Fruit fly (Drosophila melanogaster): Measurements from ENCODE around the gene CG32354.

Gene CG32354

dm6 chr3L:8440771-8441549 lies 19.0 kb upstream of the CG32354 start:
- TF ChIP-seq EcR (GFP tag; optimal IDR thresholded peaks at IDR 0.05): no peak
- TF ChIP-seq CG13204 (GFP tag; optimal IDR thresholded peaks at IDR 0.05): peak; percentile 99
- peak; percentile 93 for TF ChIP-seq CG15710 (tag; optimal IDR thresholded peaks at IDR 0.05)
- TF ChIP-seq CG32121 (GFP tag; IDR thresholded peaks at IDR 0.05): peak; percentile 91
- TF ChIP-seq rn (GFP tag; IDR thresholded peaks at IDR 0.05): peak; percentile 93
- peak; percentile 99 for TF ChIP-seq CG12605 (GFP tag; IDR thresholded peaks at IDR 0.05)
- TF ChIP-seq Pif1A (GFP tag; optimal IDR thresholded peaks at IDR 0.05): peak; percentile 95
- TF ChIP-seq CG17806 (tag; optimal IDR thresholded peaks at IDR 0.05): peak; percentile 90
- TF ChIP-seq CG8301 (tag; optimal IDR thresholded peaks at IDR 0.05): peak; percentile 87
- peak; percentile 95 for TF ChIP-seq CG34367 (tag; optimal IDR thresholded peaks at IDR 0.05)
- peak; percentile 99 for TF ChIP-seq gl (tag; optimal IDR thresholded peaks at IDR 0.05)
- TF ChIP-seq Ets98B (GFP tag; IDR thresholded peaks at IDR 0.05): peak; percentile 95
- TF ChIP-seq Snoo (tag; optimal IDR thresholded peaks at IDR 0.05): peak; percentile 83
- TF ChIP-seq fd96Ca (GFP tag; IDR thresholded peaks at IDR 0.05): no peak; the same call in 1 of the 3 replicates
- peak; percentile 43 for TF ChIP-seq D1 (tag; optimal IDR thresholded peaks at IDR 0.05)
- TF ChIP-seq CG4496 (GFP tag; IDR thresholded peaks at IDR 0.05): peak; percentile 95
- peak; percentile 96 for TF ChIP-seq Pif1B (GFP tag; optimal IDR thresholded peaks at IDR 0.05)
- TF ChIP-seq CG14655 (GFP tag; optimal IDR thresholded peaks at IDR 0.05): peak; percentile 92
- peak; percentile 72 for TF ChIP-seq CG9948 (tag; optimal IDR thresholded peaks at IDR 0.05)
- TF ChIP-seq CG10348 (GFP tag; IDR thresholded peaks at IDR 0.05): no peak
- peak; percentile 94 for TF ChIP-seq CG8159 (tag; optimal IDR thresholded peaks at IDR 0.05)

DNA sequence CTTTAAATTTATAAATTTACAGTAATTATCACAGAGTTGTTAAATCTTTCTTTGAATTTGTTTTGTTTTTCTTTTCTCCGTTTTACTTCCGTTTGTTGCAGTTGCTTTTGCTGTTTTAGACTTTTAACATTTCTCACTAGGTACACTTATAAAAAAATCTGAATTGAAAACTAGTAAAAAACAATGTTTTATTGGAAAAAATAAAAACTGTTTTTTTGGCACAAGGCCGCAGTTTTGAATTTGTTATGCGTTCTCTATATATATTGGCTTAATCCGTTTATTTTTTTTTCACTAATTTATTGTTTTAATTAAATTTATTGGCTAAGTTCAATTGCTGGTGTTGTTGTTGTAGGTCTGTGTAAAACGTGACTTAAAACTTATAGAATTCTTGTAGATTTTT lies 18.1 kb upstream of the CG32354 start:
- TF ChIP-seq CG32121 (GFP tag; IDR thresholded peaks at IDR 0.05) (peak; percentile 46), Pif1A (GFP tag; optimal IDR thresholded peaks at IDR 0.05) (no peak)

DNA sequence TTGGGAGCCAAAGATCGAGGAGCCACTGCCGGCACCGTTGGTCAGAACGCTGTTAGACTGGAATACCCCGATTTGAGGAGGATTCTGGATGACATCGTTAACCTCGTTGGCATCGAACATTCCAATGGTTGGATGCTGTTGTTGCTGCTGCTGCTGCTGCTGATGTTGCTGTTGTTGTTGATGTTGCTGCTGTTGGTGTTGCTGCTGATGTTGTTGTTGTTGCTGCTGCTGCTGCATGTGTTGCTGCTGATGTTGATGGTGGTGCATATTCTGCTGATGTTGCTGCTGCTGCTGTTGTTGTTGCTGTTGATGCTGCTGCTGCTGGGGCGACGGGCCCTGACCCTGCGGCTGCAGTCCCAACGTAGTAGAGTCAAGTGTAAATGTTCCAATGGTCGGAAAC lies 15.6 kb upstream of the CG32354 start:
- TF ChIP-seq CG8301 (tag; optimal IDR thresholded peaks at IDR 0.05) (no peak), CG32121 (GFP tag; IDR thresholded peaks at IDR 0.05) (no peak), Pif1B (GFP tag; optimal IDR thresholded peaks at IDR 0.05) (no peak), CG34367 (tag; optimal IDR thresholded peaks at IDR 0.05) (no peak), Ets98B (GFP tag; IDR thresholded peaks at IDR 0.05) (no peak), rn (GFP tag; IDR thresholded peaks at IDR 0.05) (no peak)

DNA sequence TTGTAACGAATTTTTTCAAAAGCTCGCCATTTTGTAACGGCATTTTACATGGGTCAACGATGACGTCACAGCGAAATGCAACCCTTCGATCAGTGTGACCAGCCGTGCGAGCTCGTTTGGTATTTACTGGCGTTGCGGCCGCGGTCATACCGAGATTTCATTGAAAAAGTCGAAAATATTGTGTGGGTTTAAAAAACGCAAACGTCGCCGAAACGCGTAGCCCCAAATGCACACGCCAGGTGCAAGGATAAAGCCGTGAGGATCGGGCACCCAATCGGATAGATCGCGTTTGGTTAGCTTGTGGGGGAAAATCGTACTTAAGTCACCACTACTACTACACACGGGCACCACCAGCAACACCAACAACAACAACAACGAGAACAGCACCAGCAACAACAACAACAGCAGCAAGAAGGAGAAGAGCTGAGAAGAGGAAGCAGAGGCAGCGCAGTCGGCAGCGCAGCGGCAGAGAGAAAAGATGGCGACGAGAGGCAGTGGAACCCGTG lies 2.9 kb upstream of the CG32354 start, which contains the start of gene Cbl:
Gene Cbl (plus strand): TSS at position 124 of the 506 bp plus-strand sequence.
- TF ChIP-seq EcR (GFP tag; optimal IDR thresholded peaks at IDR 0.05) (peak; percentile 21), CG9948 (tag; optimal IDR thresholded peaks at IDR 0.05) (no peak), D1 (tag; optimal IDR thresholded peaks at IDR 0.05) (peak; percentile 27), CG12605 (GFP tag; IDR thresholded peaks at IDR 0.05) (no peak)

DNA sequence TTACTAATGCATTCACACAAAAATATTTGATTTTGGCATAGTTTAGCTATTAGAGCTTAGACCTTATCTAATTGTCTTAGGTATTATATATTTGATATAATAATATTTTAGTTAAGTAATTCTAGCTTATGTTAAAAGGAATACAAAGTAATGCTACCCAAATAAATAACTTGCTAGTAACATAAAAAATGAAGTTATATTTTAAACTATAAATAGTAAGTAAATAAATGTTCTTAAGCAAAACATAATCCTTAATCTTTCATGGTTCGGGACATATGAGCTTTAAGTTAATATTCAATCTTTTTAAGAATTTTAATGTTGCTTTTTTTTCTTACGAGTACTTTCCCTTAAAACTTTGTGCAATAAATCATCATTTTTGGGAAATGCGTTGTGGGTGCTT lies 1.2 kb upstream of the CG32354 start:
- TF ChIP-seq Ets98B (GFP tag; IDR thresholded peaks at IDR 0.05) (no peak), gl (tag; optimal IDR thresholded peaks at IDR 0.05) (no peak), Pif1B (GFP tag; optimal IDR thresholded peaks at IDR 0.05) (peak; percentile 20), CG17806 (tag; optimal IDR thresholded peaks at IDR 0.05) (peak; percentile 15), CG34367 (tag; optimal IDR thresholded peaks at IDR 0.05) (no peak), CG8159 (tag; optimal IDR thresholded peaks at IDR 0.05) (peak; percentile 40), D1 (tag; optimal IDR thresholded peaks at IDR 0.05) (peak; percentile 18), CG9948 (tag; optimal IDR thresholded peaks at IDR 0.05) (peak; percentile 7), CG15710 (tag; optimal IDR thresholded peaks at IDR 0.05) (peak; percentile 21), CG8301 (tag; optimal IDR thresholded peaks at IDR 0.05) (peak; percentile 24), Snoo (tag; optimal IDR thresholded peaks at IDR 0.05) (no peak)

DNA sequence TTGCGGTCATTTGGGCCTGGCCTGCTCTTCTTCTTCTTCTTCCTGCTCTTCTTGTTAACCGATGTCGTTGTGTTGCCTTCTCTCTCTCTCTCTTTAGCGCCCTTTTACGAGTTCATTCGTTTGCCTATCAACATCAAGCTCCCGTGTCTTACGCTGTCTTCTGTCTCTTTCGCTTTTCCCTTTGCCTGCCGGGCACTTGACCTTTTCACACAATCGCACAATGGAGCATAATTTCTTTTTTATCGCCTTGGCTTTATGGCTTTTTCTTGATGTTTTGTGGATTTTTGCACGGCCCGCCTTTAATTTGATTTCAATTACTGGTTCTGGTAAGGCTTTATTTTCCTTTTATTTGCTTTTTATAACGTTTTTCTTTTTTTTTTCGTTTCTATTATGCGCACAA lies 644 bp downstream of the CG32354 start:
- TF ChIP-seq EcR (GFP tag; optimal IDR thresholded peaks at IDR 0.05) (peak; percentile 32), rn (GFP tag; IDR thresholded peaks at IDR 0.05) (no peak), CG14655 (GFP tag; optimal IDR thresholded peaks at IDR 0.05) (no peak)

- TF ChIP-seq Ets98B (GFP tag; IDR thresholded peaks at IDR 0.05) (no peak), CG12605 (GFP tag; IDR thresholded peaks at IDR 0.05) (no peak), CG34367 (tag; optimal IDR thresholded peaks at IDR 0.05) (no peak), EcR (GFP tag; optimal IDR thresholded peaks at IDR 0.05) (no peak), D1 (tag; optimal IDR thresholded peaks at IDR 0.05) (no peak), Snoo (tag; optimal IDR thresholded peaks at IDR 0.05) (no peak), fd96Ca (GFP tag; IDR thresholded peaks at IDR 0.05) (no peak), CG4496 (GFP tag; IDR thresholded peaks at IDR 0.05) (no peak), CG9948 (tag; optimal IDR thresholded peaks at IDR 0.05) (no peak), gl (tag; optimal IDR thresholded peaks at IDR 0.05) (no peak), Pif1A (GFP tag; optimal IDR thresholded peaks at IDR 0.05) (no peak), CG10348 (GFP tag; IDR thresholded peaks at IDR 0.05) (no peak), CG14655 (GFP tag; optimal IDR thresholded peaks at IDR 0.05) (no peak), Pif1B (GFP tag; optimal IDR thresholded peaks at IDR 0.05) (no peak), CG13204 (GFP tag; optimal IDR thresholded peaks at IDR 0.05) (no peak)
These were observed 2.3 kb downstream of the CG32354 start for dm6 chr3L:8419622-8420176.

Data from whole organism, pupa.